Worm (Caenorhabditis elegans): ENCODE measurements around the gene C18A3.3.
A peak's percentile ranks its signal among the peaks of the same experiment; 100 is the strongest.
"Not testable (repeated sequence)": the region's sequence is repeated elsewhere in the genome, so short reads cannot be mapped to it uniquely, and the experiment has no call there.

Gene C18A3.3

DNA sequence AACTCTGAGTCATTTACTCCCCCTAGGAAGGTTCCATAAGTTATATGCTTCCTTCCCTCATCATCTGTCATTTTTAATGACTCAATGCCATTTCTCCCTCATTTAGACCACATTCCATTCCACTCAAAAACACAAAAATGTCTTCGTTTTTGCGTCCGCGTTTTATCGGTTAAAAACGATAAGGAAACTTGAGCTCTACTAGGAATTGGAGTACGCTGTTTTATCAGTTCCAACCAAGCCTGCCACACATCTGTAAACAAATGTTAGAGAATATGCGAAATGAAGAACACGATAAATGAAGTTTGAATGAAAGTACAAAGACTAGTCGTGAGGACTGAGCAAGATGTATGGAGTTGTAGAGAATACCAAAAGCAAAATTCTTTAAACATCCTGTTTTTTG is 32.3 kb downstream of the C18A3.3 start (continued):
- TF ChIP-seq fkh-8 (tag; optimal IDR thresholded peaks at IDR 0.05) (no peak), zag-1 (tag; optimal IDR thresholded peaks at IDR 0.05) (no peak), C16A3.4 (tag; optimal IDR thresholded peaks at IDR 0.05) (no peak)

DNA sequence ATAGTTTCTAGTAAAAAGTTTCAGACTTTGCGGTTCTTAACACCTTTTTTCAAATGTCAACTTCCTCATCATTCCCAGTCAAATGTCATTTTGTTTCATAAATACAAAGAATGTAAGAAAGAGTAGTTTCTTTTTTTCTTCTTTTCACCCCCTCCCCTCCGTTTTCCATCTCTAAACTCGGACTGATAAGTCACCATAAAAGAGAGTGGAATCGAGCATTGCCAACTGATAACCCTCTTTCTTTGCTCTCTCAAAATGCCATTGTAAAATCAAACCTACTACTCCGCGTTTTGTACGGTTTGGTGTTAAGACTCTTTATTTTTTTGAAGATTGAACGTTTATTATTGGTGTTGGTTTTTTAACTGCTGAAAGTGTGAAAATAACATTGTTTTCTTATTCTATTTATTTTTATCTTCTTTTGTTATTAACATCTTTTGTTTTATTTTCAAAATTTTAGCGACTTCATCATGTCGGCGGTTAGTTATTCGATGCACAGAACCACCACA is 33.7 kb downstream of the C18A3.3 start, which contains the start of gene ifb-2:
TSS of gene ifb-2 (plus strand) at position 456 of the 506 bp plus-strand sequence.
- TF ChIP-seq lin-35 (GFP tag; optimal IDR thresholded peaks at IDR 0.05) (peak in 1 of 2 experiments; percentile 15), elt-2 (tag; optimal IDR thresholded peaks at IDR 0.05) (peak; percentile 90), hlh-4 (tag; optimal IDR thresholded peaks at IDR 0.05) (no peak)

- no peak for TF ChIP-seq nhr-28 (tag; optimal IDR thresholded peaks at IDR 0.05)
- no peak for TF ChIP-seq snu-23 (GFP tag; optimal IDR thresholded peaks at IDR 0.05)
- TF ChIP-seq grh-1 (GFP tag; IDR thresholded peaks at IDR 0.05), result no peak
- TF ChIP-seq nhr-12 (tag; optimal IDR thresholded peaks at IDR 0.05), result no peak
- TF ChIP-seq tbx-2 (tag; optimal IDR thresholded peaks at IDR 0.05), result no peak
- TF ChIP-seq egl-27 (tag; optimal IDR thresholded peaks at IDR 0.05), result no peak
- peak; percentile 90 for TF ChIP-seq elt-2 (tag; optimal IDR thresholded peaks at IDR 0.05)
- TF ChIP-seq lin-35 (GFP tag; optimal IDR thresholded peaks at IDR 0.05), result peak in 1 of 2 experiments; percentile 33
- TF ChIP-seq efl-1 (optimal IDR thresholded peaks at IDR 0.05), result no peak
- peak in 1 of 2 experiments; percentile 79 for TF ChIP-seq efl-1 (GFP tag; optimal IDR thresholded peaks at IDR 0.05 in 1 of 2)
- no peak for TF ChIP-seq C04F5.9 (tag; optimal IDR thresholded peaks at IDR 0.05)
- peak; percentile 13 for TF ChIP-seq lin-14 (GFP tag; optimal IDR thresholded peaks at IDR 0.05)
- TF ChIP-seq pqm-1 (tag; optimal IDR thresholded peaks at IDR 0.05), result peak; percentile 35
- TF ChIP-seq dsc-1 (tag; optimal IDR thresholded peaks at IDR 0.05), result no peak
- TF ChIP-seq fkh-10 (GFP tag; optimal IDR thresholded peaks at IDR 0.05), result no peak
Observed at ce11 chrII:5751353-5751752, 35.2 kb downstream of the C18A3.3 start.

DNA sequence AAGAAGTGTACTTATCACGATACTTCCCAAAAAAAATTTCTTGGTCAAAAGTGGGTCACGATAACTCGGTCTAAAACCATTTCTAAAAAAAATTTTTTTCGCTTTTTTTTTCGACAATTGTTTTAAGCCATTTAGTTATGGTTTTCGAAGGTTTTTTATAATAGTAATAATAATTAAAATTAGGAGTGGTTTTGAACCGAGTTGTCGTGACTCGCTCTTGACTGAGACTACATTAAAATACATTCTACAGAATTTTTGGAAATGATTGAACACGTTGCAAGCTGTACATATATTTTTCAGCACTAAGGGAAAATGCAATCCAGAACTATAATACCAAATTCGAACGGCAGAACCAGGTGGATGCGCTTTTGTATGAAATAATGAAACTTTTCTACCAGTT is 38.1 kb downstream of the C18A3.3 start, which contains the start of gene F10C1.8:
TSS of gene F10C1.8 (plus strand) at position 301 of the 400 bp plus-strand sequence.
- TF ChIP-seq egl-27 (tag; optimal IDR thresholded peaks at IDR 0.05) (no peak), hlh-17 (GFP tag; optimal IDR thresholded peaks at IDR 0.05; ENCODE audit: borderline replicate concordance) (no peak), C04F5.9 (tag; optimal IDR thresholded peaks at IDR 0.05) (no peak), ceh-8 (GFP tag; optimal IDR thresholded peaks at IDR 0.05) (no peak), lsy-2 (tag; optimal IDR thresholded peaks at IDR 0.05) (no peak), nhr-12 (tag; optimal IDR thresholded peaks at IDR 0.05) (no peak), xbp-1 (tag; optimal IDR thresholded peaks at IDR 0.05) (no peak), vab-15 (tag; optimal IDR thresholded peaks at IDR 0.05) (no peak), jun-1 (tag; optimal IDR thresholded peaks at IDR 0.05) (no peak), sup-37 (GFP tag; optimal IDR thresholded peaks at IDR 0.05) (no peak), ceh-82 (tag; optimal IDR thresholded peaks at IDR 0.05) (no peak)

DNA sequence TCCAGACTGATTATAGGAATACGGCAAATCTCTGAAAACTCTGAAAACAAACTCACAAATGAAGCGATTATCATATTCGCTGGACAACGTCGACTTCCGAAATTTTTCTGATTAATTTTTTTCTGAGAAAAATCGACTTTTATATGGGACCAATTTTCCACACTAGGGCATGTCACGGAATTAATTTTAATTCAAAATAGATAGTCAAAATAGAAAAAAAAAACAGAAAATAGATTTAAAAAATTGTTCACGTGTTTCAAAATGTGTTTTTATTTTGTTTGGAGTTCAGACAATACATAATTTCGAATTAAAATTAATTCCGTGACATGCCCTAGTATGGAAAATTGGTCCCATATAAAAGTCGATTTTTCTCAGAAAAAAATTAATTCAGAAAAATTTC is 41.5 kb downstream of the C18A3.3 start, which contains the start of the genes F10C1.3 and F10C1.23:
TSS of gene F10C1.3 (minus strand) at position 101 of the 400 bp plus-strand sequence.
TSS of gene F10C1.23 (plus strand) at position 385 of the 400 bp plus-strand sequence.
- TF ChIP-seq sptf-1 (tag; optimal IDR thresholded peaks at IDR 0.05); tlp-1 (tag; optimal IDR thresholded peaks at IDR 0.05); zip-4 (GFP tag; optimal IDR thresholded peaks at IDR 0.05): not testable (repeated sequence)

DNA sequence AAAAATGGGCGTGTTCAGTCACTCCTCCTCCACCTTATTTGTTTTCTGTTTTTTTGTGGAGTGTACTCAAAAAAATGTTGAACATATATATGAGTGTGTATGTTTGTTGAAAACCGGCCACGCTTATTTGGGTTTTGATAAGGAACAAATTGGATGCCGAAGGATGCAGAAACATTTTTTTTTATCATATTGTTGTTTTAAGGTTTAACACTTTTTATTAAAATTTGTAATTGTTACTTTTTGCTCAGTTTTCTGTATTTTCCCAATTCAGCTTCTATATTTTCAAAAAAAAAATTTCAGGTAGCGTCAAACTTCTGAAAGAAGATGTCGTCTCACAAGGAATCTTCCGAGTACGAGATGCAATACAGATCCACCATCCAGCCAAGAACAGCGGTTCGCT is 49.2 kb downstream of the C18A3.3 start, which contains the start of gene ifb-1:
TSS of gene ifb-1 (plus strand) at position 301 of the 400 bp plus-strand sequence.
- TF ChIP-seq unc-98 (GFP tag; IDR thresholded peaks at IDR 0.05) (no peak), mab-9 (GFP tag; IDR thresholded peaks at IDR 0.05) (no peak), tlp-1 (tag; optimal IDR thresholded peaks at IDR 0.05) (no peak)
